Fruit fly (Drosophila melanogaster) whole organism, pupa: Measurements from ENCODE around the gene hng3.

Experiments used
- CG10348 ChIP-seq: fragments of 200-800 bp; sonication (Bioruptor generic); IDR thresholded peaks from 2 replicates; pipeline ENCODE4 v1.3.6; 2022; ENCODE audit warnings: missing biosample characterization, missing genetic modification characterization
- CG12605 ChIP-seq: fragments of 200-800 bp; sonication (Bioruptor generic); IDR thresholded peaks from 2 replicates; pipeline ENCODE4 v1.3.6; 2022; ENCODE audit warnings: missing biosample characterization, missing genetic modification characterization
- CG13204 ChIP-seq: fragments of 200-800 bp; sonication (Bioruptor generic); optimal IDR thresholded peaks from 2 replicates; lab custom pipeline; 2018; ENCODE audit warnings: missing biosample characterization, mild to moderate bottlenecking, missing genetic modification characterization, moderate library complexity
- CG14655 ChIP-seq: fragments of 200-800 bp; sonication (Bioruptor generic); optimal IDR thresholded peaks from 3 replicates; lab custom pipeline; 2017; ENCODE audit warnings: mild to moderate bottlenecking, missing biosample characterization, missing genetic modification reagents, missing genetic modification characterization
- CG15710 ChIP-seq: fragments of 200-800 bp; sonication (Bioruptor generic); optimal IDR thresholded peaks from 2 replicates; lab custom pipeline; 2018; ENCODE audit warnings: missing biosample characterization, mild to moderate bottlenecking, missing genetic modification characterization, moderate library complexity
- CG17806 ChIP-seq: fragments of 200-800 bp; sonication (Bioruptor generic); optimal IDR thresholded peaks from 2 replicates; lab custom pipeline; 2018; ENCODE audit warnings: missing biosample characterization, mild to moderate bottlenecking, missing genetic modification characterization, moderate library complexity
- CG32121 ChIP-seq: fragments of 200-800 bp; sonication (Bioruptor generic); IDR thresholded peaks from 2 replicates; pipeline ENCODE4 v1.3.6; 2022; ENCODE audit warnings: missing biosample characterization, missing genetic modification characterization
- CG34367 ChIP-seq: fragments of 200-800 bp; sonication (Bioruptor generic); optimal IDR thresholded peaks from 2 replicates; lab custom pipeline; 2018; ENCODE audit warnings: missing biosample characterization, mild to moderate bottlenecking, missing genetic modification characterization
- CG4496 ChIP-seq: fragments of 200-800 bp; sonication (Bioruptor generic); IDR thresholded peaks from 3 replicates; pipeline ENCODE4 v1.3.6; 2022; ENCODE audit warnings: missing biosample characterization, missing genetic modification characterization
- CG8159 ChIP-seq: fragments of 200-800 bp; sonication (Bioruptor generic); optimal IDR thresholded peaks from 3 replicates; lab custom pipeline; 2018; ENCODE audit warnings: missing biosample characterization, mild to moderate bottlenecking, missing genetic modification characterization, moderate library complexity
- CG8301 ChIP-seq: fragments of 200-800 bp; sonication (Bioruptor generic); optimal IDR thresholded peaks from 2 replicates; lab custom pipeline; 2018; ENCODE audit warnings: missing biosample characterization, mild to moderate bottlenecking, missing genetic modification characterization
- CG9948 ChIP-seq: fragments of 200-800 bp; sonication (Bioruptor generic); optimal IDR thresholded peaks from 2 replicates; lab custom pipeline; 2018; ENCODE audit warnings: missing biosample characterization, mild to moderate bottlenecking, missing genetic modification characterization, moderate library complexity
- D1 ChIP-seq: fragments of 200-800 bp; sonication (Bioruptor generic); optimal IDR thresholded peaks from 2 replicates; lab custom pipeline; 2018; ENCODE audit warnings: missing biosample characterization, mild to moderate bottlenecking, missing genetic modification characterization, moderate library complexity
- EcR ChIP-seq: fragments of 200-800 bp; sonication (Bioruptor generic); optimal IDR thresholded peaks from 3 replicates; lab custom pipeline; 2019; ENCODE audit warnings: missing biosample characterization, missing genetic modification characterization, mild to moderate bottlenecking, moderate library complexity, missing genetic modification reagents
- Ets98B ChIP-seq: fragments of 200-800 bp; sonication (Bioruptor generic); IDR thresholded peaks from 2 replicates; pipeline ENCODE4 v1.3.6; 2022; ENCODE audit warnings: missing biosample characterization, missing genetic modification characterization
- Pif1A ChIP-seq: fragments of 200-800 bp; sonication (Bioruptor generic); optimal IDR thresholded peaks from 3 replicates; lab custom pipeline; 2016; ENCODE audit warnings: missing biosample characterization, missing genetic modification characterization
- Pif1B ChIP-seq: fragments of 200-800 bp; sonication (Bioruptor generic); optimal IDR thresholded peaks from 3 replicates; lab custom pipeline; 2016; ENCODE audit warnings: missing biosample characterization, missing genetic modification characterization
- Snoo ChIP-seq: fragments of 200-800 bp; sonication (Bioruptor generic); optimal IDR thresholded peaks from 3 replicates; lab custom pipeline; 2017; ENCODE audit warnings: missing biosample characterization, mild to moderate bottlenecking, missing genetic modification characterization, inconsistent platforms
- fd96Ca ChIP-seq: fragments of 200-800 bp; sonication (Bioruptor generic); IDR thresholded peaks from 3 replicates; pipeline ENCODE4 v1.3.6; 2022; ENCODE audit warnings: missing biosample characterization, missing genetic modification characterization
- gl ChIP-seq: fragments of 200-800 bp; sonication (Bioruptor generic); optimal IDR thresholded peaks from 2 replicates; lab custom pipeline; 2018; ENCODE audit warnings: missing biosample characterization, mild to moderate bottlenecking, missing genetic modification characterization
- rn ChIP-seq: fragments of 200-800 bp; sonication (Bioruptor generic); IDR thresholded peaks from 2 replicates; pipeline ENCODE4 v1.3.6; 2022; ENCODE audit warnings: missing biosample characterization, missing genetic modification characterization

Gene hng3

dm6 chr3L:761733-762132 lies 6.4 kb upstream of the hng3 start:
- TF ChIP-seq D1 (tag; lab: Kevin White, UChicago) (no peak), CG10348 (GFP tag; lab: Robert Waterston, UW) (no peak), EcR (GFP tag; lab: Kevin White, UChicago) (no peak), CG32121 (GFP tag; lab: Robert Waterston, UW) (no peak), CG14655 (GFP tag; lab: Kevin White, UChicago) (peak; percentile 22), Pif1A (GFP tag; lab: Kevin White, UChicago) (peak; percentile 29), CG12605 (GFP tag; lab: Robert Waterston, UW) (no peak), rn (GFP tag; lab: Robert Waterston, UW) (no peak), Snoo (tag; lab: Kevin White, UChicago) (peak; percentile 74), CG13204 (GFP tag; lab: Kevin White, UChicago) (no peak), Ets98B (GFP tag; lab: Robert Waterston, UW) (no peak), CG34367 (tag; lab: Kevin White, UChicago) (no peak), fd96Ca (GFP tag; lab: Robert Waterston, UW) (no peak), CG8159 (tag; lab: Kevin White, UChicago) (peak; percentile 8), CG17806 (peak; percentile 1), gl (tag; lab: Kevin White, UChicago) (no peak), CG9948 (tag; lab: Kevin White, UChicago) (no peak), CG4496 (no peak)

dm6 chr3L:760201-760600 lies 4.9 kb upstream of the hng3 start:
- TF ChIP-seq Ets98B (GFP tag; lab: Robert Waterston, UW) (peak; percentile 38; the same call in 1 of the 2 replicates), Snoo (tag; lab: Kevin White, UChicago) (peak; percentile 93), CG17806 (peak; percentile 84), CG4496 (peak; percentile 78), CG9948 (tag; lab: Kevin White, UChicago) (peak; percentile 80), CG32121 (GFP tag; lab: Robert Waterston, UW) (no peak), CG8301 (peak; percentile 71), CG8159 (tag; lab: Kevin White, UChicago) (peak; percentile 80), CG13204 (GFP tag; lab: Kevin White, UChicago) (no peak), rn (GFP tag; lab: Robert Waterston, UW) (peak; percentile 60), CG10348 (GFP tag; lab: Robert Waterston, UW) (no peak), D1 (tag; lab: Kevin White, UChicago) (peak; percentile 3), CG14655 (GFP tag; lab: Kevin White, UChicago) (peak; percentile 82), CG15710 (tag; lab: Kevin White, UChicago) (peak; percentile 62), CG34367 (tag; lab: Kevin White, UChicago) (peak; percentile 62), Pif1B (GFP tag; lab: Kevin White, UChicago) (peak; percentile 74), gl (tag; lab: Kevin White, UChicago) (peak; percentile 73), fd96Ca (GFP tag; lab: Robert Waterston, UW) (peak; percentile 70), EcR (GFP tag; lab: Kevin White, UChicago) (no peak), Pif1A (GFP tag; lab: Kevin White, UChicago) (peak; percentile 76), CG12605 (GFP tag; lab: Robert Waterston, UW) (0 out of 2 replicates have a peak, but pooled peaks have one; percentile 35)

DNA sequence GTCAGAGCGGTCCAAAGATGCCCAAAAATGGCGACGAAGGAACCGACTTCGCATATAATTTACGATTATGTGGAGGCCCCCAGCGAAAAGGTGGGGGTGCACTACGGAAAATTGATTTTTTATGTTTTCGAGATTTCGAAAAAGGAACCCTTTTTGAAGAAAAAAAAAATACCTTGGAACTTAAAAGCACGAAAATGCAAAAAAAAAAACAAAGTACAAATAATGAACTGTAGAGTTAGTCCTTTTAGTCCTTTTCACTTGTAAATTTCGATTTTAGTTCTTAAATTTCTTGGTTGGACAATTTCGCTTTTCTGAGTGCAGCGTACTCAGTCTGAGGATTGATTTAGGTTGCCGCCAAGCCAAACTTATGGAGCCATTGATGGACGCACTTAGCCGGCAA lies 3.2 kb upstream of the hng3 start:
- TF ChIP-seq CG4496 (0 out of 3 replicates have a peak, but pooled peaks have one; percentile 7), Snoo (tag; lab: Kevin White, UChicago) (peak; percentile 44), CG8159 (tag; lab: Kevin White, UChicago) (no peak), CG17806 (peak; percentile 3)
- TF ChIP-seq, all 21 proteins: peak for 3

DNA sequence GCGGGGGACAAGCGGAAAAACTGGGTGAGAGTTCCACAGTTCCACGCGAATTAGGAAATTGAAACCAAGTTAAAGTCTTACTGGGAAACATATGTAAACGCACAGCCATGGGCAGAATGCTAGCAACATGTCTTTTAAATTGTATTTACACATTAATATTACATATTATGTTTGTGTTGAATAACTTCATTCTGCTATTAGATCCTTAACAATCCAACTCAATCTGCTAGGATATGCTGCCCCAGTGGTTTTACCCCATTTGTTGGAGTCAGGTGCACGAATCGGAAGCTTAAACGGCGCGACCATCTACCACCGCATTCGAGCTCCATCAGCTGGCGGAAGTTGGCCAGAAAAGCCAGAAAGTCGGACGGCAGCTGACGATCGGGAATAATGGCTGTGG lies 1.1 kb upstream of the hng3 start:
- TF ChIP-seq gl (tag; lab: Kevin White, UChicago) (no peak), CG15710 (tag; lab: Kevin White, UChicago) (no peak), CG8301 (peak; percentile 71), CG9948 (tag; lab: Kevin White, UChicago) (no peak), Ets98B (GFP tag; lab: Robert Waterston, UW) (peak; percentile 80), CG14655 (GFP tag; lab: Kevin White, UChicago) (peak; percentile 57), CG4496 (peak; percentile 75; the same call in 2 of the 3 replicates), CG17806 (peak; percentile 18), Pif1A (GFP tag; lab: Kevin White, UChicago) (peak; percentile 14), EcR (GFP tag; lab: Kevin White, UChicago) (no peak), CG13204 (GFP tag; lab: Kevin White, UChicago) (no peak), rn (GFP tag; lab: Robert Waterston, UW) (0 out of 2 replicates have a peak, but pooled peaks have one; percentile 8), CG8159 (tag; lab: Kevin White, UChicago) (peak; percentile 1), CG10348 (GFP tag; lab: Robert Waterston, UW) (no peak), fd96Ca (GFP tag; lab: Robert Waterston, UW) (peak; percentile 78), CG12605 (GFP tag; lab: Robert Waterston, UW) (peak; percentile 51; the same call in 1 of the 2 replicates), Pif1B (GFP tag; lab: Kevin White, UChicago) (peak; percentile 14), CG32121 (GFP tag; lab: Robert Waterston, UW) (peak; percentile 66), CG34367 (tag; lab: Kevin White, UChicago) (no peak), D1 (tag; lab: Kevin White, UChicago) (no peak), Snoo (tag; lab: Kevin White, UChicago) (no peak)

dm6 chr3L:754612-755011 lies 677 bp downstream of the hng3 start:
- TF ChIP-seq EcR (GFP tag; lab: Kevin White, UChicago) (peak; percentile 19), CG15710 (tag; lab: Kevin White, UChicago) (no peak), CG10348 (GFP tag; lab: Robert Waterston, UW) (0 out of 2 replicates have a peak, but pooled peaks have one; percentile 19), Pif1B (GFP tag; lab: Kevin White, UChicago) (no peak), CG17806 (no peak), CG9948 (tag; lab: Kevin White, UChicago) (no peak), CG32121 (GFP tag; lab: Robert Waterston, UW) (peak; percentile 67; the same call in 1 of the 2 replicates), CG14655 (GFP tag; lab: Kevin White, UChicago) (peak; percentile 14), CG4496 (peak; percentile 45; the same call in 2 of the 3 replicates), Pif1A (GFP tag; lab: Kevin White, UChicago) (peak; percentile 8), fd96Ca (GFP tag; lab: Robert Waterston, UW) (0 out of 3 replicates have a peak, but pooled peaks have one; percentile 28), CG34367 (tag; lab: Kevin White, UChicago) (no peak), CG12605 (GFP tag; lab: Robert Waterston, UW) (0 out of 2 replicates have a peak, but pooled peaks have one; percentile 12), Ets98B (GFP tag; lab: Robert Waterston, UW) (peak; percentile 60)
- TF ChIP-seq, all 21 proteins: peak for 9
